Worm (Caenorhabditis elegans): ENCODE results near the gene hlh-19.

hlh-19 gene

DNA sequence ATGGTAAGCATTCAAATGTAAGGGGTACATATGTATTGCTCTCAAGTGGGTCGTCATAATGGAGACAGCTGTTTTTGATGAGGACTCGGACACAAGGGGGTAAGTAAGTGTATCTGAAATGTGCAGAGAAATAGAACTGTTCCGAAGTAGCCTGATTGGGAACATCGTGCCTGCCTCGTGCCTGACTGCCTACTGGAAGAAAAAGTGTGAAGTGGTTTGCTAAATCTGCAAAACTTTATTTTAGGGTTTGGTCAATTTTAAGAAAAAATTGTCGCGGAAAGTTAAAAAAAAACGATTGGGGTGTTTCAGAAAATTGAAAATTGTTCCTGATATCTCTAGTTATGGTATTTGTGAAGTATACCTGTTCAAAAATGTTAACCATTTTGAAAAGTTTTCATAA is at the start of gene hlh-19:
TSS of gene hlh-19 (minus strand) at position 101 of the 400 bp plus-strand sequence.
- no peak for TF ChIP-seq nhr-76 (tag; optimal IDR thresholded peaks at IDR 0.05)
- no peak for TF ChIP-seq sem-2 (GFP tag; optimal IDR thresholded peaks at IDR 0.05)
- TF ChIP-seq cnd-1 (tag; optimal IDR thresholded peaks at IDR 0.05) = no peak
- no peak for TF ChIP-seq pha-4 (tag; optimal IDR thresholded peaks at IDR 0.05)
- no peak for TF ChIP-seq ceh-83 (GFP tag; optimal IDR thresholded peaks at IDR 0.05)
- no peak for TF ChIP-seq nhr-2 (tag; optimal IDR thresholded peaks at IDR 0.05)
- no peak for TF ChIP-seq M03D4.4 (tag; optimal IDR thresholded peaks at IDR 0.05)
- TF ChIP-seq unc-62 (GFP tag; optimal IDR thresholded peaks at IDR 0.05) = no peak
- TF ChIP-seq elt-3 (tag; optimal IDR thresholded peaks at IDR 0.05) = no peak
- TF ChIP-seq nhr-12 (tag; optimal IDR thresholded peaks at IDR 0.05) = no peak
- TF ChIP-seq unc-120 (tag; optimal IDR thresholded peaks at IDR 0.05; ENCODE audit: poor library complexity, severe bottlenecking) = no peak
- no peak for TF ChIP-seq lsy-2 (tag; optimal IDR thresholded peaks at IDR 0.05)
- no peak for TF ChIP-seq ceh-43 (GFP tag; optimal IDR thresholded peaks at IDR 0.05)
- TF ChIP-seq mep-1 (tag; optimal IDR thresholded peaks at IDR 0.05) = no peak

DNA sequence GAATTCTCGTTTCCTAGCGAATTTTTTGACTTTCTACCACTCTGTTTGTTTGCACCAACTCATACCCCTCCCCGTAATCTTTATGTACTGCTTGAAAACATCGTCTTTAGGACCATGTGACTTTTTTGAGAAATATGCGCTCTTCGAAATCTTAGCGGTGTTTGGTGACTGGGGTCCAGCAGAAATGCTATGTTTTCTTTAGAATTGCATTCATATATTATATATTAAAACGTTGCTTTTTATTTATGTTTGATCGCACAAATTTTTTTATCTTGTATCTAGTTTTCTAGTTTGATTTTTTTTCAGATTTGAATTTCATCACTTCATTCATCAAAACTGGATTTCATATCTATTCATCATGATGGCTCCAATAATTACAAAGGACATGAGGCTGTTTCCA is 44.8 kb upstream of the hlh-19 start, which contains the start of gene F13C5.1:
TSS of gene F13C5.1 (plus strand) at position 301 of the 400 bp plus-strand sequence.
- TF ChIP-seq ztf-11 (tag; optimal IDR thresholded peaks at IDR 0.05) (no peak), M03D4.4 (tag; optimal IDR thresholded peaks at IDR 0.05) (no peak), ces-1 (GFP tag; optimal IDR thresholded peaks at IDR 0.05) (no peak), nhr-76 (tag; optimal IDR thresholded peaks at IDR 0.05) (no peak), zip-8 (tag; optimal IDR thresholded peaks at IDR 0.05) (no peak), nhr-237 (tag; optimal IDR thresholded peaks at IDR 0.05) (no peak), nhr-28 (tag; optimal IDR thresholded peaks at IDR 0.05) (no peak), ham-2 (GFP tag; optimal IDR thresholded peaks at IDR 0.05) (no peak), blmp-1 (tag; optimal IDR thresholded peaks at IDR 0.05) (no peak), snpc-4 (tag; optimal IDR thresholded peaks at IDR 0.05) (no peak)

- TF ChIP-seq unc-39 (tag; optimal IDR thresholded peaks at IDR 0.05) (no peak), mep-1 (tag; optimal IDR thresholded peaks at IDR 0.05) (no peak), ces-1 (GFP tag; optimal IDR thresholded peaks at IDR 0.05) (peak; percentile 93), nhr-76 (tag; optimal IDR thresholded peaks at IDR 0.05) (no peak), lsy-2 (tag; optimal IDR thresholded peaks at IDR 0.05) (peak; percentile 0), ceh-43 (GFP tag; optimal IDR thresholded peaks at IDR 0.05) (no peak), nhr-2 (tag; optimal IDR thresholded peaks at IDR 0.05) (no peak), lin-13 (tag; optimal IDR thresholded peaks at IDR 0.05) (peak; percentile 7), tbx-8 (GFP tag; optimal IDR thresholded peaks at IDR 0.05) (no peak), nhr-28 (tag; optimal IDR thresholded peaks at IDR 0.05) (no peak), sem-2 (GFP tag; optimal IDR thresholded peaks at IDR 0.05) (peak; percentile 22), nhr-12 (tag; optimal IDR thresholded peaks at IDR 0.05) (no peak), sptf-1 (tag; optimal IDR thresholded peaks at IDR 0.05) (peak; percentile 77), lin-32 (GFP tag; optimal IDR thresholded peaks at IDR 0.05) (no peak), unc-120 (tag; optimal IDR thresholded peaks at IDR 0.05; ENCODE audit: poor library complexity, severe bottlenecking) (peak; percentile 47), elt-1 (tag; optimal IDR thresholded peaks at IDR 0.05; ENCODE audit: borderline replicate concordance, insufficient read depth) (no peak), bed-3 (GFP tag; optimal IDR thresholded peaks at IDR 0.05) (no peak), blmp-1 (tag; optimal IDR thresholded peaks at IDR 0.05) (no peak), mab-5 (tag; optimal IDR thresholded peaks at IDR 0.05) (no peak), cnd-1 (tag; optimal IDR thresholded peaks at IDR 0.05) (peak; percentile 39), ceh-39 (tag; optimal IDR thresholded peaks at IDR 0.05) (no peak), unc-62 (GFP tag; optimal IDR thresholded peaks at IDR 0.05) (peak; percentile 12), ceh-83 (GFP tag; optimal IDR thresholded peaks at IDR 0.05) (no peak), drap-1 (GFP tag; optimal IDR thresholded peaks at IDR 0.05) (peak; percentile 56), ham-2 (GFP tag; optimal IDR thresholded peaks at IDR 0.05) (no peak), pha-4 (tag; optimal IDR thresholded peaks at IDR 0.05) (no peak), hlh-1 (tag; optimal IDR thresholded peaks at IDR 0.05) (no peak), snpc-4 (tag; optimal IDR thresholded peaks at IDR 0.05) (no peak), elt-3 (tag; optimal IDR thresholded peaks at IDR 0.05) (no peak), M03D4.4 (tag; optimal IDR thresholded peaks at IDR 0.05) (no peak), mls-2 (tag; optimal IDR thresholded peaks at IDR 0.05) (peak; percentile 74), nhr-237 (tag; optimal IDR thresholded peaks at IDR 0.05) (no peak), ztf-11 (tag; optimal IDR thresholded peaks at IDR 0.05) (no peak), flh-1 (GFP tag; optimal IDR thresholded peaks at IDR 0.05) (no peak), zip-8 (tag; optimal IDR thresholded peaks at IDR 0.05) (no peak)
Measured at ce11 chrX:601340-601757, 44.3 kb upstream of the hlh-19 start.

Data from whole organism, mixed stage, embryonic.